Fruit fly (Drosophila melanogaster) whole organism, adult: ENCODE data around the gene CG3355.

Experiments used
- CG12768 ChIP-seq: fragments of 200-800 bp; sonication (Bioruptor generic); optimal IDR thresholded peaks from 2 replicates; lab custom pipeline; 2017; ENCODE audit warnings: missing biosample characterization, missing genetic modification characterization, mild to moderate bottlenecking, moderate library complexity, missing genetic modification reagents
- CG14711 ChIP-seq: fragments of 200-800 bp; sonication (Bioruptor generic); optimal IDR thresholded peaks from 2 replicates; lab custom pipeline; 2018; ENCODE audit warnings: missing biosample characterization, mild to moderate bottlenecking, missing genetic modification characterization, moderate library complexity
- CG1620 ChIP-seq: fragments of 200-800 bp; sonication (Bioruptor generic); optimal IDR thresholded peaks from 2 replicates; lab custom pipeline; 2016; ENCODE audit warnings: missing biosample characterization, missing genetic modification characterization
- CG33017 ChIP-seq: fragments of 200-800 bp; sonication (Bioruptor generic); optimal IDR thresholded peaks from 2 replicates; lab custom pipeline; 2018; ENCODE audit warnings: missing biosample characterization, mild to moderate bottlenecking, missing genetic modification characterization, moderate library complexity
- CG7101 ChIP-seq: fragments of 200-800 bp; sonication (Bioruptor generic); optimal IDR thresholded peaks from 2 replicates; lab custom pipeline; 2018; ENCODE audit warnings: missing biosample characterization, mild to moderate bottlenecking, missing genetic modification characterization, moderate library complexity
- Clk ChIP-seq: fragments of 200-800 bp; sonication (Bioruptor generic); optimal IDR thresholded peaks from 2 replicates; lab custom pipeline; 2017; ENCODE audit warnings: missing biosample characterization, missing genetic modification characterization
- Hr96 ChIP-seq: fragments of 200-800 bp; sonication (Bioruptor generic); optimal IDR thresholded peaks from 2 replicates; lab custom pipeline; 2016; ENCODE audit warnings: missing biosample characterization, missing genetic modification characterization
- kay ChIP-seq: fragments of 200-800 bp; sonication (Bioruptor generic); peaks from one replicate; lab custom pipeline; 2016; ENCODE audit warnings: missing biosample characterization, missing genetic modification characterization, borderline replicate concordance
- toe ChIP-seq: fragments of 200-800 bp; sonication (Bioruptor generic); optimal IDR thresholded peaks from 2 replicates; lab custom pipeline; 2016; ENCODE audit warnings: missing biosample characterization, missing genetic modification characterization

DNA sequence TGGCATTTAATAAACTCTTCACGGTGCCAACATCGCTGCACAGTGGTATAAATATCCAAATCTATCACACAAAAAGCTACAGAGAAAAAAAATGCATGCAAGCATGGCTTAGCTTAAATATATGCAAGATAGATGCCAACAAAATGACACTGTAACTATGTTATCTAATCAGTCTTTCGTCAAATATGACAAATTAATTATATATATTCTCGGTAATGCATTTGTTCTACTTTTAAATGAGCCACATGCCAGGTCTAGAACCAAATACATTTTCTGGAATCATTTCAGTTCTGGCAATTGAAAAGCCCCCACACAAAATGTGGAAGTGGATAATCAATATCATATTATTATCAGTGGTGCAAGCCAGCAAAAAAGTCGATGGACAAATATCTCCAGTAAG is 10.2 kb upstream of the CG3355 start, which contains the start of gene BG642163:
- no peak for TF ChIP-seq CG33017 (tag; lab: Kevin White, UChicago)
- TF ChIP-seq kay (GFP tag; lab: Kevin White, UChicago): no peak
- TF ChIP-seq CG14711 (tag; lab: Kevin White, UChicago): no peak
- no peak for TF ChIP-seq toe
- no peak for TF ChIP-seq CG12768 (GFP tag; lab: Kevin White, UChicago)
- TF ChIP-seq Clk: no peak
- no peak for TF ChIP-seq CG1620 (GFP tag; lab: Kevin White, UChicago)
- no peak for TF ChIP-seq Hr96 (GFP tag; lab: Kevin White, UChicago)
- no peak for TF ChIP-seq CG7101
